Fruit fly (Drosophila melanogaster): ENCODE results near the gene Archease.

Archease gene

DNA sequence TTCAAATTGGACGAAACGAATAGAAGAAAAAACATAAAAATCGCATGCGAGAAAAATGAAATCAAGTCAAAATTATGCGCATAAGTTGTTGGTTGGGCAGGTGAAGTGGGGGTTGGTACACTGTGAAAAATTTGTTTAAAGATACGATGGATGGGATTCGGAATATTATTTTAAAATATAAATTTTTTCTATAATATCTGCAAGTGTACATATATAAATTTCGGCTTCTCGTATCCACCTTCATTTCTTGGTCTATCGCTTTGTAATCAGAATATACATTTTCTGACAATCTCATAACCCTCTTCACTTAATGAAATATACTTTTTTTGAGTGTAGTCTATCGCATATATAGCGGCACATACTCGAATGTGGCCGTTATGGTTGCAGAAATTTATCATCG lies 40.6 kb upstream of the Archease start (continued):
- TF ChIP-seq CG15269 (tag; optimal IDR thresholded peaks at IDR 0.05) (peak; percentile 55), corto (GFP tag; optimal IDR thresholded peaks at IDR 0.05) (no peak), CG14667 (GFP tag; IDR thresholded peaks at IDR 0.05) (no peak), CG17328 (GFP tag; IDR thresholded peaks at IDR 0.05) (no peak), wek (GFP tag; optimal IDR thresholded peaks at IDR 0.05) (no peak), Lim3 (GFP tag; IDR thresholded peaks at IDR 0.05) (no peak), CG31388 (GFP tag; optimal IDR thresholded peaks at IDR 0.05) (no peak), CG30431 (GFP tag; optimal IDR thresholded peaks at IDR 0.05) (peak; percentile 4), CG10274 (GFP tag; optimal IDR thresholded peaks at IDR 0.05) (no peak), psq (GFP tag; optimal IDR thresholded peaks at IDR 0.05) (no peak), ci (GFP tag; IDR thresholded peaks at IDR 0.05) (0 out of 3 replicates have a peak, but pooled peaks have one; percentile 28), da (GFP tag; optimal IDR thresholded peaks at IDR 0.05) (no peak), oc (tag; optimal IDR thresholded peaks at IDR 0.05) (no peak), gsb (GFP tag; IDR thresholded peaks at IDR 0.05) (no peak), E2f2 (GFP tag; IDR thresholded peaks at IDR 0.05) (no peak; the same call in 1 of the 2 replicates), ind (GFP tag; optimal IDR thresholded peaks at IDR 0.05) (peak; percentile 14), CG1832 (GFP tag; optimal IDR thresholded peaks at IDR 0.05) (no peak), lab (GFP tag; optimal IDR thresholded peaks at IDR 0.05) (peak; percentile 46), CG6683 (GFP tag; optimal IDR thresholded peaks at IDR 0.05) (no peak), CG11695 (GFP tag; IDR thresholded peaks at IDR 0.05) (0 out of 3 replicates have a peak, but pooled peaks have one; percentile 15), dysf (GFP tag; IDR thresholded peaks at IDR 0.05) (peak; percentile 52; the same call in 1 of the 3 replicates), emc (GFP tag; optimal IDR thresholded peaks at IDR 0.05) (no peak), CG9797 (GFP tag; optimal IDR thresholded peaks at IDR 0.05) (no peak), CG13287 (GFP tag; IDR thresholded peaks at IDR 0.05; ENCODE audit: partially characterized antibody) (no peak), cato (GFP tag; optimal IDR thresholded peaks at IDR 0.05; ENCODE audit: borderline replicate concordance) (no peak), grn (GFP tag; optimal IDR thresholded peaks at IDR 0.05) (no peak), chn (GFP tag; optimal IDR thresholded peaks at IDR 0.05) (no peak), ap (GFP tag; IDR thresholded peaks at IDR 0.05) (no peak), BtbVII (GFP tag; optimal IDR thresholded peaks at IDR 0.05) (peak; percentile 0), onecut (GFP tag; IDR thresholded peaks at IDR 0.05) (no peak), Optix (GFP tag; IDR thresholded peaks at IDR 0.05) (no peak), dmrt11E (tag; optimal IDR thresholded peaks at IDR 0.05) (no peak), bbx (GFP tag; IDR thresholded peaks at IDR 0.05; ENCODE audit: partially characterized antibody) (no peak), cad (GFP tag; optimal IDR thresholded peaks at IDR 0.05) (no peak), CG2120 (GFP tag; optimal IDR thresholded peaks at IDR 0.05) (no peak), Hr39 (optimal IDR thresholded peaks at IDR 0.05) (no peak), ERR (GFP tag; optimal IDR thresholded peaks at IDR 0.05) (no peak), MBD-R2 (GFP tag; IDR thresholded peaks at IDR 0.05) (no peak), knrl (GFP tag; IDR thresholded peaks at IDR 0.05; ENCODE audit: partially characterized antibody) (no peak), h (optimal IDR thresholded peaks at IDR 0.05) (no peak), CG34376 (GFP tag; optimal IDR thresholded peaks at IDR 0.05) (no peak), fu2 (GFP tag; optimal IDR thresholded peaks at IDR 0.05) (no peak), tgo (GFP tag; IDR thresholded peaks at IDR 0.05) (peak; percentile 17; the same call in 1 of the 3 replicates), trh (GFP tag; optimal IDR thresholded peaks at IDR 0.05) (no peak), Xbp1 (GFP tag; optimal IDR thresholded peaks at IDR 0.05) (peak; percentile 17), ato (GFP tag; IDR thresholded peaks at IDR 0.05; ENCODE audit: partially characterized antibody) (no peak), p53 (GFP tag; optimal IDR thresholded peaks at IDR 0.05) (no peak), Ets97D (GFP tag; optimal IDR thresholded peaks at IDR 0.05) (no peak), CG8281 (tag; optimal IDR thresholded peaks at IDR 0.05) (no peak), CTCF (GFP tag; optimal IDR thresholded peaks at IDR 0.05) (no peak), seq (GFP tag; IDR thresholded peaks at IDR 0.05) (0 out of 2 replicates have a peak, but pooled peaks have one; percentile 40), Rx (GFP tag; IDR thresholded peaks at IDR 0.05) (no peak), CG11456 (GFP tag; IDR thresholded peaks at IDR 0.05) (no peak), ab (GFP tag; optimal IDR thresholded peaks at IDR 0.05) (no peak)
